Worm (Caenorhabditis elegans): Measurements from ENCODE around the gene pepm-1.
"Not testable (repeated sequence)": the region's sequence is repeated elsewhere in the genome, so short reads cannot be mapped to it uniquely, and the experiment has no call there.

The pepm-1 gene

DNA sequence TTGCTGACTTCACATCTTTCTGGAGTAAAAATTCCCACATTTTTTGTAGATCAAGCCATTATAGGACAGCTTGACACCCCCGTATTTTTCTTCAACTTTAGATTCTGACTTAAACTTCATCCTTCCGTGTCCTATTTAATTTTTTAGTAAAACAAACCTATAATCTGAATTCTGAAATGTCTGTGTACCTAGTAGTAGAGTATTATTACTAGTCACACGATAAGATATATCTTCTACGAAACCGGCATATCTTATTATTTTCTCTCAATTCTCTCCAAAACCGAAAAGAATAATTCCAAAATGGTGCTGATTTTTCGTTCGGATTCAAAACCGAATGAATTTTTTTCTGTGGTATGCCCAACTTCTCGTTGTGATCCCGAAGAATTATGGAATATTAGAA lies 34.5 kb upstream of the pepm-1 start, which contains the start of gene F14D7.9:
Gene F14D7.9 (plus strand): TSS at position 301 of the 400 bp plus-strand sequence.
- TF ChIP-seq elt-4 (tag; optimal IDR thresholded peaks at IDR 0.05) (no peak), fkh-10 (GFP tag; optimal IDR thresholded peaks at IDR 0.05) (no peak), Y22D7AL.16 (tag; optimal IDR thresholded peaks at IDR 0.05) (no peak), ceh-24 (tag; optimal IDR thresholded peaks at IDR 0.05) (no peak), pag-3 (tag; optimal IDR thresholded peaks at IDR 0.05; ENCODE audit: borderline replicate concordance) (no peak), ceh-22 (tag; optimal IDR thresholded peaks at IDR 0.05) (no peak), tbx-2 (tag; optimal IDR thresholded peaks at IDR 0.05) (no peak), sdc-2 (tag; optimal IDR thresholded peaks at IDR 0.05) (no peak), hlh-13 (GFP tag; optimal IDR thresholded peaks at IDR 0.05) (no peak), ceh-14 (tag; optimal IDR thresholded peaks at IDR 0.05) (no peak), elt-2 (tag; optimal IDR thresholded peaks at IDR 0.05) (no peak), sox-2 (GFP tag; IDR thresholded peaks at IDR 0.05) (no peak), nfya-1 (tag; optimal IDR thresholded peaks at IDR 0.05) (no peak), ceh-45 (GFP tag; IDR thresholded peaks at IDR 0.05) (no peak), hlh-8 (tag; optimal IDR thresholded peaks at IDR 0.05) (no peak), K02D7.2 (tag; optimal IDR thresholded peaks at IDR 0.05) (no peak), ztf-16 (tag; optimal IDR thresholded peaks at IDR 0.05) (no peak), ceh-6 (GFP tag; optimal IDR thresholded peaks at IDR 0.05) (no peak), mec-3 (tag; optimal IDR thresholded peaks at IDR 0.05; ENCODE audit: borderline replicate concordance) (no peak)

DNA sequence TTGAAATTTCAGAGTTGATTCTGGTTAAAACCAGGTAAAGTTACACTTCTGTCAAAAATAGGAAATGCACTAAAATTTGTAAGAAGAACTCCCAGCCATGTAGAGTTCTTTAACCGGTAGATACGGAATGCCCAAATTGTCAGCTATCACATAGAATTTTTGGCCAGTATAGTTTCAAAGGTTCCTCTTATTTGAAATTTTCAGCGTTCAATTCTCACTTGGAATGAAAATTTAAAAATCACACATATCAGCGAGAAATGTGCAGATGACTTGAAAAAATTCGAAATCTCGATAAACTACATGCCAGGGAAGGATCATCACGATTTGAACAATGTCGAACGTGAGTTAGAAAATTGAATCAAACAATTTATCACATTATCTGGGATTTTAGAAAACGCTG lies 32.4 kb upstream of the pepm-1 start, which contains the start of gene F14D7.3:
Gene F14D7.3 (plus strand): TSS at position 301 of the 400 bp plus-strand sequence.
- TF ChIP-seq unc-42 (tag; optimal IDR thresholded peaks at IDR 0.05): no peak
- TF ChIP-seq ceh-14 (tag; optimal IDR thresholded peaks at IDR 0.05): no peak
- TF ChIP-seq pha-2 (tag; optimal IDR thresholded peaks at IDR 0.05): no peak
- TF ChIP-seq mec-3 (tag; optimal IDR thresholded peaks at IDR 0.05; ENCODE audit: borderline replicate concordance): no peak
- no peak for TF ChIP-seq nhr-11 (tag; optimal IDR thresholded peaks at IDR 0.05)
- TF ChIP-seq ref-2 (tag; optimal IDR thresholded peaks at IDR 0.05): no peak
- TF ChIP-seq hlh-15 (tag; optimal IDR thresholded peaks at IDR 0.05): no peak
- TF ChIP-seq tbx-2 (tag; optimal IDR thresholded peaks at IDR 0.05): no peak
- no peak for TF ChIP-seq T23F11.4 (GFP tag; optimal IDR thresholded peaks at IDR 0.05)
- TF ChIP-seq nfya-1 (tag; optimal IDR thresholded peaks at IDR 0.05): no peak
- no peak for TF ChIP-seq pros-1 (tag; optimal IDR thresholded peaks at IDR 0.05)
- TF ChIP-seq ceh-24 (tag; optimal IDR thresholded peaks at IDR 0.05): no peak
- no peak for TF ChIP-seq gmeb-2 (tag; optimal IDR thresholded peaks at IDR 0.05)
- no peak for TF ChIP-seq ceh-48 (tag; optimal IDR thresholded peaks at IDR 0.05)
- TF ChIP-seq hlh-8 (tag; optimal IDR thresholded peaks at IDR 0.05): no peak
- no peak for TF ChIP-seq ceh-9 (tag; optimal IDR thresholded peaks at IDR 0.05)

DNA sequence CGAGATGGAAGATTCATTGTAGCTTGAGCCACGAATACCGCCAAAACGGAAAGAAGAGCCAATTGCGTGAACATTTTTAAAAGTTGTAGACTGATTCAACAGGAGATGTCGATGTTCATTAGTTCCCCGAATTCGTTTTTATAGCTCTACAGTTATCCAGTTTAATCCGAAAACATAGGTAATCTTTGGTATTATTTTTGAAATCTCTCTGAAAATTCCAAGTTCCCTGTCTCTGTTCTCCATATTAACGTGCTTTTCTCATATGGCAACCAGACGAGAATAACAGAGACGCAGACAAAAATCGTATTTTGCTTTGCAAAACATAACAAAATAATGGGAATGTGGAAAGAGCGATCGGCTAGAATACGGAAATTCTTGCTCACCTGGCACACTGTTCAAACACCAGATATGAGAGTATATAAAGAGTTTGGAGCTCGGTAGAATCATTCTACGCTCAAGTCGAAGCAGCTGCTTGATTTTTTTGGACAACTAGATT lies 29.3 kb upstream of the pepm-1 start, which contains the start of the genes spig-3 and F14D7.12:
Gene spig-3 (minus strand): TSS at position 101 of the 496 bp plus-strand sequence.
Gene F14D7.12 (plus strand): TSS at position 446 of the 496 bp plus-strand sequence.
- TF ChIP-seq ttx-3 (tag; optimal IDR thresholded peaks at IDR 0.05) (no peak), pat-9 (tag; optimal IDR thresholded peaks at IDR 0.05) (no peak)

DNA sequence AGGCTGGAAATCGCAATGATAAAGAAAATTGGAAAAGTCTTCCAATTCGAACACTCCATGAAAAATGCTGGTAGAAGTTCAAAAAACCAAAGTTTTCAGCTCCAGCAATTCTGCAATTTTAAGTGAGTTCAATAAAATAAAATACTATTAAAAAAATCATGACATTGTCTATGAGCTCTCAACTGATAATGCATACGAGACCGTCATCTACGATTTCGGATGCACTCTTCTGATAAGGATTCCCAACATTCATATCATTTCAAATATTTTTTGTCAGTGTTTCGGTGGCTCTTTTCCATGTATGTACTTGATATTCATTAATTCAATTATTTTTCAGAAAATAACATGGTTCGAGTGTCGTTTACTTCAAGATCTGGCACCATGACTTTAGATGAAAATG lies 27.8 kb upstream of the pepm-1 start, which contains the start of gene F14D7.6:
Gene F14D7.6 (plus strand): TSS at position 338 of the 400 bp plus-strand sequence.
- TF ChIP-seq elt-2 (tag; optimal IDR thresholded peaks at IDR 0.05) (peak; percentile 21), syd-9 (tag; optimal IDR thresholded peaks at IDR 0.05) (no peak)

DNA sequence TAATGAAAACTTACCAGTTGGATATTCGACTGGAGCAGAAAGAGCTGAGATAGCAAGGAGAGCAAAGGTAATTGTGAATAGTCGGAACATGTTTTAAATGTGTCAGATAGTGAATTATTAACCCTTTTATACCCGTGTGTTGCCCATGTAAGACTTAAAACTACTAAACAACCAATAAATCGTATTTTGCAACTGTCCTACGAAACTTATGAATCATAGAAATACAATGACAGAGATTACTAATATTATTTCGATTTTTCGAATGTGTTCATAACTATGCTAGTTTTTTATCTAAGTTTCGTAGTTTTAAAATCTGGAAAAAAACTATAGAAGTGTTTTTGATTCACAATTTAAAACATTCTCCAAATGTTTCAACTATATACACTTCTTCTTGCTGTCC lies 22.1 kb upstream of the pepm-1 start, which contains the start of gene spig-4:
Gene spig-4 (minus strand): TSS at position 101 of the 400 bp plus-strand sequence.
- not testable (repeated sequence) for TF ChIP-seq hlh-6, ceh-14, ttx-3 (tag; optimal IDR thresholded peaks at IDR 0.05)

All from whole organism, late embryonic.